1 fruit fly cellular context compared by ENCODE assay signal in the genomic region with DNA sequence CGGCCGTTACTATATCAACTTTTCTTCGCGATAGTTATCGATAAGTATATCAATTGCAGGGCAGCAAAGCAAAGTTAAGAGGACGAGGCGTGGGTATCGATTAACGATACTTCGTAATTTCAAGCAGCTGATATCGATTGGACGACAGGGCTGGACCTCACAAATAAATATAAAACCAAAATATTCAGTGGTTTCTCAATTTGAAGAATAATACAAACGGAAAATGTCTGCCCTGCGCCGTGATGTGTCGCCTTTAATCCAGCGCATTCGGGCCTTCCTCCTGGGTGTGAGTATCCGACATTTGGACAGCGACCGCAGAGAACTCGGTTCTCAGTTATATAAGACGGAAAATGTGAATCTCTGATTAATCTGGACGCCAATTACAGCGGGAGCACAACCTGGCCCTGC.
TF ChIP-seq lines count a peak whose summit lies in the region.

A gene (plus strand): TSS at position 107 of the 408 bp plus-strand sequence.

TF ChIP-seq in whole organism, embryonic, 481 proteins besides CTCF, POLR2A, EP300 and RAD21 (continued from another document):
- TF ChIP-seq crp (GFP tag; optimal IDR thresholded peaks at IDR 0.05; lab: Kevin White, UChicago) (peak in 1 of 2 experiments; percentile 64), CG8290 (GFP tag; optimal IDR thresholded peaks at IDR 0.05; lab: Kevin White, UChicago) (no peak), CG8290 (tag; optimal IDR thresholded peaks at IDR 0.05; lab: Kevin White, UChicago) (peak in 1 of 2 experiments; percentile 27), CG4617 (GFP tag; optimal IDR thresholded peaks at IDR 0.05; lab: Kevin White, UChicago; ENCODE audit: borderline replicate concordance) (peak; percentile 61), Scr (GFP tag; IDR thresholded peaks at IDR 0.05; lab: Robert Waterston, UW; ENCODE audit: partially characterized antibody) (peak; percentile 90), Dfd (GFP tag; optimal IDR thresholded peaks at IDR 0.05; lab: Kevin White, UChicago) (no peak), CG15601 (tag; optimal IDR thresholded peaks at IDR 0.05; lab: Kevin White, UChicago) (no peak), peb (GFP tag; IDR thresholded peaks at IDR 0.05; lab: Robert Waterston, UW) (no peak), Poxn (GFP tag; IDR thresholded peaks at IDR 0.05; lab: Robert Waterston, UW) (no peak), sens-2 (GFP tag; IDR thresholded peaks at IDR 0.05; lab: Robert Waterston, UW) (no peak), Pdp1 (GFP tag; optimal IDR thresholded peaks at IDR 0.05; lab: Kevin White, UChicago) (peak in 1 of 2 experiments; percentile 92), CG11696 (GFP tag; IDR thresholded peaks at IDR 0.05; lab: Robert Waterston, UW) (no peak), slbo (GFP tag; IDR thresholded peaks at IDR 0.05; lab: Robert Waterston, UW) (no peak), twi (tag; optimal IDR thresholded peaks at IDR 0.05; lab: Kevin White, UChicago) (no peak), CG10147 (GFP tag; optimal IDR thresholded peaks at IDR 0.05; lab: Kevin White, UChicago) (no peak), zfh2 (GFP tag; optimal IDR thresholded peaks at IDR 0.05; lab: Kevin White, UChicago) (no peak), ci (GFP tag; IDR thresholded peaks at IDR 0.05; lab: Robert Waterston, UW) (peak; percentile 29; the same call in 1 of the 3 replicates), BEAF-32 (GFP tag; optimal IDR thresholded peaks at IDR 0.05; lab: Kevin White, UChicago) (peak; percentile 86), CG14965 (GFP tag; optimal IDR thresholded peaks at IDR 0.05; lab: Kevin White, UChicago; ENCODE audit: borderline replicate concordance) (no peak), pb (GFP tag; optimal IDR thresholded peaks at IDR 0.05; lab: Kevin White, UChicago) (no peak), Bteb2 (GFP tag; optimal IDR thresholded peaks at IDR 0.05; lab: Kevin White, UChicago) (no peak), CG12155 (GFP tag; optimal IDR thresholded peaks at IDR 0.05; lab: Kevin White, UChicago) (no peak), yki (optimal IDR thresholded peaks at IDR 0.05; lab: Kevin White, UChicago) (no peak), fd102C (GFP tag; optimal IDR thresholded peaks at IDR 0.05; lab: Kevin White, UChicago) (no peak), CG17568 (GFP tag; optimal IDR thresholded peaks at IDR 0.05; lab: Kevin White, UChicago) (no peak), CG9876 (GFP tag; optimal IDR thresholded peaks at IDR 0.05; lab: Kevin White, UChicago) (no peak), PHDP (tag; optimal IDR thresholded peaks at IDR 0.05; lab: Kevin White, UChicago) (peak; percentile 15), amos (GFP tag; IDR thresholded peaks at IDR 0.05; lab: Robert Waterston, UW; ENCODE audit: partially characterized antibody) (peak; percentile 93), dimm (GFP tag; IDR thresholded peaks at IDR 0.05; lab: Robert Waterston, UW) (no peak), mirr (GFP tag; optimal IDR thresholded peaks at IDR 0.05; lab: Kevin White, UChicago) (no peak), HLHmδ (GFP tag; optimal IDR thresholded peaks at IDR 0.05; lab: Kevin White, UChicago) (no peak), gsb-n (tag; optimal IDR thresholded peaks at IDR 0.05; lab: Kevin White, UChicago) (no peak), bbx (GFP tag; IDR thresholded peaks at IDR 0.05; lab: Robert Waterston, UW; ENCODE audit: partially characterized antibody) (peak; percentile 97), CG10274 (GFP tag; optimal IDR thresholded peaks at IDR 0.05; lab: Kevin White, UChicago) (no peak), CG3407 (GFP tag; optimal IDR thresholded peaks at IDR 0.05; lab: Kevin White, UChicago) (no peak), mld (GFP tag; IDR thresholded peaks at IDR 0.05; lab: Robert Waterston, UW; ENCODE audit: partially characterized antibody) (peak; percentile 96), phol (tag; optimal IDR thresholded peaks at IDR 0.05; lab: Kevin White, UChicago) (peak; percentile 16), Oli (tag; optimal IDR thresholded peaks at IDR 0.05; lab: Kevin White, UChicago) (no peak), nerfin-2 (GFP tag; IDR thresholded peaks at IDR 0.05; lab: Robert Waterston, UW; ENCODE audit: partially characterized antibody) (peak; percentile 99), CG17328 (GFP tag; IDR thresholded peaks at IDR 0.05; lab: Robert Waterston, UW) (no peak), CG14441 (GFP tag; IDR thresholded peaks at IDR 0.05; lab: Robert Waterston, UW) (no peak), CG8478 (optimal IDR thresholded peaks at IDR 0.05; lab: Kevin White, UChicago) (no peak), CG12769 (tag; optimal IDR thresholded peaks at IDR 0.05; lab: Kevin White, UChicago) (peak; percentile 2), Fer3 (tag; optimal IDR thresholded peaks at IDR 0.05; lab: Kevin White, UChicago) (no peak), Ssrp (tag; optimal IDR thresholded peaks at IDR 0.05; lab: Kevin White, UChicago) (no peak), CG34376 (GFP tag; optimal IDR thresholded peaks at IDR 0.05; lab: Kevin White, UChicago) (no peak), Dbx (GFP tag; IDR thresholded peaks at IDR 0.05; lab: Robert Waterston, UW) (no peak), CG11398 (GFP tag; optimal IDR thresholded peaks at IDR 0.05; lab: Kevin White, UChicago) (no peak), CG4854 (GFP tag; optimal IDR thresholded peaks at IDR 0.05; lab: Kevin White, UChicago) (no peak), inv (GFP tag; IDR thresholded peaks at IDR 0.05; lab: Robert Waterston, UW; ENCODE audit: partially characterized antibody) (peak; percentile 86), z (GFP tag; IDR thresholded peaks at IDR 0.05; lab: Robert Waterston, UW) (no peak), Six4 (GFP tag; optimal IDR thresholded peaks at IDR 0.05; lab: Kevin White, UChicago) (no peak), al (GFP tag; IDR thresholded peaks at IDR 0.05; lab: Robert Waterston, UW) (no peak), lmd (GFP tag; IDR thresholded peaks at IDR 0.05; lab: Robert Waterston, UW) (no peak), CG7928 (GFP tag; optimal IDR thresholded peaks at IDR 0.05; lab: Kevin White, UChicago) (peak; percentile 88), Awh (GFP tag; IDR thresholded peaks at IDR 0.05; lab: Robert Waterston, UW) (no peak), emc (GFP tag; optimal IDR thresholded peaks at IDR 0.05; lab: Kevin White, UChicago) (no peak), Gug (GFP tag; IDR thresholded peaks at IDR 0.05; lab: Robert Waterston, UW) (no peak), Opbp (GFP tag; IDR thresholded peaks at IDR 0.05; lab: Robert Waterston, UW; ENCODE audit: partially characterized antibody) (peak; percentile 96), CG9932 (GFP tag; IDR thresholded peaks at IDR 0.05; lab: Robert Waterston, UW) (peak; percentile 19; the same call in 1 of the 2 replicates), ind (GFP tag; optimal IDR thresholded peaks at IDR 0.05; lab: Kevin White, UChicago) (no peak), slou (GFP tag; optimal IDR thresholded peaks at IDR 0.05; lab: Kevin White, UChicago) (no peak), fd64A (GFP tag; optimal IDR thresholded peaks at IDR 0.05; lab: Kevin White, UChicago) (no peak), cwo (GFP tag; optimal IDR thresholded peaks at IDR 0.05; lab: Kevin White, UChicago) (no peak), stc (GFP tag; IDR thresholded peaks at IDR 0.05; lab: Robert Waterston, UW) (no peak), ken (GFP tag; IDR thresholded peaks at IDR 0.05; lab: Robert Waterston, UW) (no peak), kah (GFP tag; optimal IDR thresholded peaks at IDR 0.05; lab: Kevin White, UChicago) (no peak), CG13894 (tag; optimal IDR thresholded peaks at IDR 0.05; lab: Kevin White, UChicago) (no peak), MESR4 (GFP tag; optimal IDR thresholded peaks at IDR 0.05; lab: Kevin White, UChicago) (peak; percentile 58), CG1647 (GFP tag; optimal IDR thresholded peaks at IDR 0.05; lab: Kevin White, UChicago) (no peak), dmrt99B (tag; optimal IDR thresholded peaks at IDR 0.05; lab: Kevin White, UChicago) (no peak), CG8359 (GFP tag; optimal IDR thresholded peaks at IDR 0.05; lab: Kevin White, UChicago; ENCODE audit: borderline replicate concordance) (no peak), salm (tag; optimal IDR thresholded peaks at IDR 0.05; lab: Kevin White, UChicago) (no peak), HmgZ (tag; optimal IDR thresholded peaks at IDR 0.05; lab: Kevin White, UChicago) (peak; percentile 48), hbn (GFP tag; IDR thresholded peaks at IDR 0.05; lab: Robert Waterston, UW; ENCODE audit: partially characterized antibody) (peak; percentile 87)
